Worm (Caenorhabditis elegans) whole organism, young adult: ENCODE results near the gene C17H11.1.

Experiments
- B0261.1 ChIP-seq: sonication (generic microtip); optimal IDR thresholded peaks from 2 replicates; lab custom pipeline; 2016; ENCODE audit warnings: mild to moderate bottlenecking, missing genetic modification characterization, moderate library complexity, missing compliant biosample characterization
- C06A6.2 ChIP-seq: fragments of 200-800 bp; sonication (Bioruptor generic); conservative IDR thresholded peaks from 2 replicates; pipeline ENCODE4 v1.3.6; 2022; ENCODE audit warnings: missing genetic modification characterization, missing compliant biosample characterization
- dpff-1 ChIP-seq: sonication (generic microtip); optimal IDR thresholded peaks from 2 replicates; lab custom pipeline; 2017; ENCODE audit warnings: mild to moderate bottlenecking, missing genetic modification characterization, missing compliant biosample characterization
- ekl-4 ChIP-seq: fragments of 200-800 bp; sonication (Bioruptor generic); IDR thresholded peaks from 2 replicates; pipeline ENCODE4 v1.3.6; 2022; ENCODE audit warnings: missing genetic modification reagents, missing genetic modification characterization, missing compliant biosample characterization
- let-607 ChIP-seq, 2 experiments: fragments of 200-800 bp in 1 of 2; sonication (Bioruptor generic) in 1 of 2; sonication (generic microtip) in 1 of 2; optimal IDR thresholded peaks; 2 replicates each; lab custom pipeline; 2016 to 2018; ENCODE audit warnings: mild to moderate bottlenecking in 2 of 2, missing compliant biosample characterization in 2 of 2, missing genetic modification characterization in 2 of 2, moderate library complexity in 2 of 2, missing genotype in 1 of 2
- mel-28 ChIP-seq: sonication (generic microtip); optimal IDR thresholded peaks from 2 replicates; lab custom pipeline; 2016; ENCODE audit warnings: borderline replicate concordance, mild to moderate bottlenecking, missing genetic modification characterization, missing compliant biosample characterization

DNA sequence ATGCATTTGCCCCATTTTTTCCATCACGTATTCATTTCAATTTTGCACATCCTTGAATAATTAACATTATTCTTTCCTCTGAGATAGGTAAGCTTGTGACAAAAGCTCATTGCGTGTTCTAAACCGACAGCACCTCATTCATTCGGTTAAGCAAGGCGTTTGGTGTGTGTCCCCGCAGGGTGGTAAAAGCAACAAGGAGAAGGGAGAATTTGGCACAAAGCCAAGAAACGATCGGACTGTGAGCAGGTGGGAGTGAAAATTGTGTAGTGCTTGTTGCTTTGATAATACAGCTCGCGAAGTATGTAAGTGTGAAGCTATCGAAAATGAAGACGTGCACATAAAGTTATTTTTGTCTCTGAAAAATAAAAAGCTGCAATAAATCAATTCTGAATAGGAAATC, 16.6 kb upstream of the C17H11.1 start:
- no peak for TF ChIP-seq let-607 (tag; optimal IDR thresholded peaks at IDR 0.05; lab: Kevin White, UChicago)
- no peak for TF ChIP-seq C06A6.2
- no peak for TF ChIP-seq dpff-1
- TF ChIP-seq B0261.1 (tag; lab: Kevin White, UChicago): no peak
- no peak for TF ChIP-seq mel-28 (tag; lab: Kevin White, UChicago)
- TF ChIP-seq ekl-4 (GFP tag; lab: Robert Waterston, UW): no peak
